Worm (Caenorhabditis elegans): Measurements from ENCODE around the gene pyt-1.

pyt-1 gene

ce11 chrV:10204863-10205338 is 24.2 kb downstream of the pyt-1 start, which contains the start of the genes ZK856.19 and ZK856.11 (continued):
- TF ChIP-seq nhr-67 (tag; optimal IDR thresholded peaks at IDR 0.05) (no peak), R02D3.7 (tag; optimal IDR thresholded peaks at IDR 0.05) (peak; percentile 86), pqm-1 (tag; optimal IDR thresholded peaks at IDR 0.05) (peak; percentile 30), nfya-1 (tag; optimal IDR thresholded peaks at IDR 0.05; ENCODE audit: insufficient read depth) (peak; percentile 61), ztf-11 (tag; optimal IDR thresholded peaks at IDR 0.05) (no peak), lin-15B (tag; optimal IDR thresholded peaks at IDR 0.05) (peak; percentile 92), ZK546.5 (tag; optimal IDR thresholded peaks at IDR 0.05) (no peak), ceh-9 (tag; optimal IDR thresholded peaks at IDR 0.05) (no peak)

ce11 chrV:10203435-10204009 is 25.6 kb downstream of the pyt-1 start, which contains the start of gene chpf-1:
Gene chpf-1 (minus strand): TSS chrV:10203485.
- TF ChIP-seq skn-1 (tag; optimal IDR thresholded peaks at IDR 0.05) (no peak), elt-2 (tag; optimal IDR thresholded peaks at IDR 0.05) (peak; percentile 77), nhr-237 (tag; optimal IDR thresholded peaks at IDR 0.05) (no peak), hmg-11 (tag; optimal IDR thresholded peaks at IDR 0.05) (no peak), ceh-82 (tag; optimal IDR thresholded peaks at IDR 0.05) (no peak), egl-5 (tag; optimal IDR thresholded peaks at IDR 0.05) (no peak), pqm-1 (tag; optimal IDR thresholded peaks at IDR 0.05) (peak; percentile 91), fkh-2 (tag; optimal IDR thresholded peaks at IDR 0.05) (no peak), nhr-43 (tag; optimal IDR thresholded peaks at IDR 0.05; ENCODE audit: poor library complexity, severe bottlenecking) (peak; percentile 34), nhr-76 (tag; optimal IDR thresholded peaks at IDR 0.05) (no peak), elt-3 (tag; optimal IDR thresholded peaks at IDR 0.05) (peak in 1 of 3 experiments; percentile 14), mml-1 (tag; optimal IDR thresholded peaks at IDR 0.05) (no peak), jun-1 (tag; optimal IDR thresholded peaks at IDR 0.05) (no peak), R02D3.7 (tag; optimal IDR thresholded peaks at IDR 0.05) (no peak), fos-1 (tag; optimal IDR thresholded peaks at IDR 0.05) (no peak), ceh-16 (tag; optimal IDR thresholded peaks at IDR 0.05) (no peak), nhr-23 (tag; optimal IDR thresholded peaks at IDR 0.05) (peak; percentile 42), lin-39 (tag; optimal IDR thresholded peaks at IDR 0.05) (no peak), lin-15B (tag; optimal IDR thresholded peaks at IDR 0.05) (no peak), egl-27 (tag; optimal IDR thresholded peaks at IDR 0.05) (no peak), nhr-25 (tag; optimal IDR thresholded peaks at IDR 0.05) (no peak), daf-12 (tag; optimal IDR thresholded peaks at IDR 0.05) (no peak), ceh-28 (tag; optimal IDR thresholded peaks at IDR 0.05) (peak; percentile 86), zag-1 (tag; optimal IDR thresholded peaks at IDR 0.05) (no peak), nhr-11 (tag; optimal IDR thresholded peaks at IDR 0.05) (no peak), aly-2 (tag; optimal IDR thresholded peaks at IDR 0.05) (no peak), nhr-28 (tag; optimal IDR thresholded peaks at IDR 0.05) (no peak), ama-1 (optimal IDR thresholded peaks at IDR 0.05) (no peak), ztf-11 (tag; optimal IDR thresholded peaks at IDR 0.05) (no peak), tbx-2 (tag; optimal IDR thresholded peaks at IDR 0.05) (no peak), mdl-1 (tag; optimal IDR thresholded peaks at IDR 0.05) (no peak), nhr-12 (tag; optimal IDR thresholded peaks at IDR 0.05) (no peak), sea-2 (GFP tag; optimal IDR thresholded peaks at IDR 0.05) (no peak), lsy-12 (tag; optimal IDR thresholded peaks at IDR 0.05) (no peak), eor-1 (tag; optimal IDR thresholded peaks at IDR 0.05) (no peak), nhr-77 (tag; optimal IDR thresholded peaks at IDR 0.05) (no peak), pha-4 (tag; optimal IDR thresholded peaks at IDR 0.05) (no peak), unc-39 (tag; optimal IDR thresholded peaks at IDR 0.05) (no peak), ZK546.5 (tag; optimal IDR thresholded peaks at IDR 0.05) (no peak), unc-62 (GFP tag; optimal IDR thresholded peaks at IDR 0.05) (no peak), elt-1 (tag; optimal IDR thresholded peaks at IDR 0.05) (no peak), ztf-4 (tag; optimal IDR thresholded peaks at IDR 0.05) (no peak), nfya-1 (tag; optimal IDR thresholded peaks at IDR 0.05; ENCODE audit: insufficient read depth) (no peak), ceh-9 (tag; optimal IDR thresholded peaks at IDR 0.05) (no peak), snpc-4 (tag; optimal IDR thresholded peaks at IDR 0.05) (peak; percentile 41), fkh-10 (GFP tag; optimal IDR thresholded peaks at IDR 0.05) (no peak), nhr-67 (tag; optimal IDR thresholded peaks at IDR 0.05) (no peak)

Measured in whole organism, L3 larva.